Worm (Caenorhabditis elegans): ENCODE results near the gene W03C9.8.

W03C9.8 gene

ce11 chrII:11992701-11993100 lies 44.1 kb downstream of the W03C9.8 start, which contains the start of gene dhps-1 (continued):
- TF ChIP-seq K09A11.1 (tag; optimal IDR thresholded peaks at IDR 0.05; ENCODE audit: insufficient read depth) (no peak), tbx-2 (tag; optimal IDR thresholded peaks at IDR 0.05) (no peak)

ce11 chrII:11994940-11995339 lies 46.4 kb downstream of the W03C9.8 start:
- TF ChIP-seq hlh-8 (tag; optimal IDR thresholded peaks at IDR 0.05) (no peak), hlh-30 (tag; optimal IDR thresholded peaks at IDR 0.05; ENCODE audit: insufficient read depth) (no peak), Y22D7AL.16 (tag; optimal IDR thresholded peaks at IDR 0.05) (no peak), hlh-15 (tag; optimal IDR thresholded peaks at IDR 0.05) (no peak), ceh-14 (tag; optimal IDR thresholded peaks at IDR 0.05) (no peak), ceh-19 (GFP tag; optimal IDR thresholded peaks at IDR 0.05) (no peak), gmeb-2 (tag; optimal IDR thresholded peaks at IDR 0.05) (no peak), nhr-11 (tag; optimal IDR thresholded peaks at IDR 0.05) (no peak), elt-2 (tag; optimal IDR thresholded peaks at IDR 0.05) (no peak), nfya-1 (tag; optimal IDR thresholded peaks at IDR 0.05) (no peak), sdc-2 (tag; optimal IDR thresholded peaks at IDR 0.05) (no peak), F13H6.1 (tag; optimal IDR thresholded peaks at IDR 0.05) (no peak), madf-2 (tag; optimal IDR thresholded peaks at IDR 0.05) (no peak), pha-2 (tag; optimal IDR thresholded peaks at IDR 0.05) (no peak), pqm-1 (tag; optimal IDR thresholded peaks at IDR 0.05) (no peak), pat-9 (tag; optimal IDR thresholded peaks at IDR 0.05) (no peak), T23F11.4 (GFP tag; optimal IDR thresholded peaks at IDR 0.05) (no peak)

ce11 chrII:11998903-11999302 lies 50.3 kb downstream of the W03C9.8 start, which contains the start of gene Y17G7B.23:
Y17G7B.23 (plus strand) TSS chrII:11999203.
- TF ChIP-seq ceh-45 (GFP tag; IDR thresholded peaks at IDR 0.05) (no peak), unc-86 (tag; optimal IDR thresholded peaks at IDR 0.05) (no peak), hlh-15 (tag; optimal IDR thresholded peaks at IDR 0.05) (no peak), K02D7.2 (tag; optimal IDR thresholded peaks at IDR 0.05) (no peak), lin-11 (tag; optimal IDR thresholded peaks at IDR 0.05) (no peak), pha-2 (tag; optimal IDR thresholded peaks at IDR 0.05) (no peak), pat-9 (tag; optimal IDR thresholded peaks at IDR 0.05) (no peak), ceh-22 (tag; optimal IDR thresholded peaks at IDR 0.05) (no peak), rnt-1 (tag; optimal IDR thresholded peaks at IDR 0.05) (no peak), ceh-19 (GFP tag; optimal IDR thresholded peaks at IDR 0.05) (no peak), odd-2 (tag; optimal IDR thresholded peaks at IDR 0.05) (no peak), ceh-34 (tag; optimal IDR thresholded peaks at IDR 0.05) (no peak), fkh-6 (tag; optimal IDR thresholded peaks at IDR 0.05) (no peak), fkh-10 (GFP tag; optimal IDR thresholded peaks at IDR 0.05) (no peak), unc-42 (tag; optimal IDR thresholded peaks at IDR 0.05) (no peak), elt-2 (tag; optimal IDR thresholded peaks at IDR 0.05) (no peak), C38D4.7 (GFP tag; optimal IDR thresholded peaks at IDR 0.05) (no peak), hlh-13 (GFP tag; optimal IDR thresholded peaks at IDR 0.05) (no peak)
